Fruit fly (Drosophila melanogaster): ENCODE data around the gene CG33290.

- TF ChIP-seq CG31224 (GFP tag; IDR thresholded peaks at IDR 0.05) (no peak), ab (GFP tag; optimal IDR thresholded peaks at IDR 0.05) (no peak), trem (tag; optimal IDR thresholded peaks at IDR 0.05) (no peak), Fer1 (GFP tag; optimal IDR thresholded peaks at IDR 0.05) (no peak), br (optimal IDR thresholded peaks at IDR 0.05) (no peak), dimm (GFP tag; IDR thresholded peaks at IDR 0.05) (no peak), dysf (GFP tag; IDR thresholded peaks at IDR 0.05) (no peak), CG12236 (GFP tag; optimal IDR thresholded peaks at IDR 0.05) (no peak), CG7963 (GFP tag; IDR thresholded peaks at IDR 0.05; ENCODE audit: partially characterized antibody) (no peak), HHEX (GFP tag; optimal IDR thresholded peaks at IDR 0.05) (no peak), Hr78 (GFP tag; optimal IDR thresholded peaks at IDR 0.05) (no peak), CG6175 (GFP tag; IDR thresholded peaks at IDR 0.05) (no peak), Oli (tag; optimal IDR thresholded peaks at IDR 0.05) (no peak), lov (optimal IDR thresholded peaks at IDR 0.05) (no peak), lov (GFP tag; IDR thresholded peaks at IDR 0.05) (no peak)
Observed at dm6 chr3L:21501172-21501571, 41.0 kb upstream of the CG33290 start, which contains the start of gene Est-Q.

Data from whole organism, embryonic.